Worm (Caenorhabditis elegans): ENCODE data around the gene C31G12.3.

C31G12.3 gene

ce11 chrV:18188328-18188727, 3.3 kb downstream of the C31G12.3 start, which contains the start of gene clec-245:
TSS of gene clec-245 (minus strand) at chrV:18188428.
- peak; percentile 60 for TF ChIP-seq nhr-85 (tag)
- TF ChIP-seq unc-98 (GFP tag; IDR thresholded peaks at IDR 0.05), result no peak
- TF ChIP-seq pag-3 (tag; optimal IDR thresholded peaks at IDR 0.05; ENCODE audit: borderline replicate concordance, insufficient read depth), result no peak

- TF ChIP-seq ces-1 (GFP tag; optimal IDR thresholded peaks at IDR 0.05) (no peak), efl-1 (optimal IDR thresholded peaks at IDR 0.05) (no peak), efl-1 (GFP tag; optimal IDR thresholded peaks at IDR 0.05 in 1 of 2) (no peak), irx-1 (tag; optimal IDR thresholded peaks at IDR 0.05) (no peak), grh-1 (GFP tag; IDR thresholded peaks at IDR 0.05) (no peak), nhr-19 (GFP tag; conservative IDR thresholded peaks at IDR 0.05) (no peak), alr-1 (tag; optimal IDR thresholded peaks at IDR 0.05; ENCODE audit: borderline replicate concordance) (no peak), unc-62 (GFP tag; optimal IDR thresholded peaks at IDR 0.05) (no peak), hlh-17 (GFP tag; optimal IDR thresholded peaks at IDR 0.05; ENCODE audit: borderline replicate concordance) (no peak), ets-5 (GFP tag; IDR thresholded peaks at IDR 0.05) (no peak), lin-39 (tag; optimal IDR thresholded peaks at IDR 0.05) (no peak)
These were observed 4.2 kb downstream of the C31G12.3 start, which contains the start of gene clec-246 for ce11 chrV:18189181-18189580. TSS of gene clec-246 (plus strand) at chrV:18189481.

- TF ChIP-seq nhr-90 (tag; optimal IDR thresholded peaks at IDR 0.05; ENCODE audit: poor library complexity) (peak; percentile 2), Y116A8C.19 (tag; optimal IDR thresholded peaks at IDR 0.05; ENCODE audit: borderline replicate concordance) (no peak), blmp-1 (tag; optimal IDR thresholded peaks at IDR 0.05) (no peak), egl-27 (tag; optimal IDR thresholded peaks at IDR 0.05) (no peak), jun-1 (tag; optimal IDR thresholded peaks at IDR 0.05) (no peak), nhr-28 (tag; optimal IDR thresholded peaks at IDR 0.05) (no peak), nhr-237 (tag; optimal IDR thresholded peaks at IDR 0.05) (no peak), elt-2 (tag; optimal IDR thresholded peaks at IDR 0.05) (peak; percentile 88), nhr-12 (tag; optimal IDR thresholded peaks at IDR 0.05) (no peak), efl-1 (optimal IDR thresholded peaks at IDR 0.05) (no peak), efl-1 (GFP tag; optimal IDR thresholded peaks at IDR 0.05 in 1 of 2) (peak in 1 of 2 experiments; percentile 8)
These were observed 6.1 kb downstream of the C31G12.3 start, which contains the start of gene clec-42 for ce11 chrV:18191128-18191527. TSS of gene clec-42 (plus strand) at chrV:18191412.

- TF ChIP-seq alr-1 (tag; optimal IDR thresholded peaks at IDR 0.05; ENCODE audit: borderline replicate concordance) (no peak), ceh-8 (GFP tag; optimal IDR thresholded peaks at IDR 0.05) (no peak), nhr-84 (tag; optimal IDR thresholded peaks at IDR 0.05) (no peak), egl-13 (tag; optimal IDR thresholded peaks at IDR 0.05) (no peak), hpl-2 (GFP tag; optimal IDR thresholded peaks at IDR 0.05) (no peak), nhr-76 (tag; optimal IDR thresholded peaks at IDR 0.05) (no peak), grh-1 (GFP tag; IDR thresholded peaks at IDR 0.05) (no peak), snpc-4 (tag; optimal IDR thresholded peaks at IDR 0.05) (no peak), ama-1 (optimal IDR thresholded peaks at IDR 0.05) (no peak)
These were observed 10.0 kb downstream of the C31G12.3 start, which contains the start of gene F16H6.3 for ce11 chrV:18195006-18195405. TSS of gene F16H6.3 (plus strand) at chrV:18195306.

- TF ChIP-seq swsn-7 (tag; optimal IDR thresholded peaks at IDR 0.05) (no peak), ztf-11 (tag; optimal IDR thresholded peaks at IDR 0.05) (no peak), elt-2 (tag; optimal IDR thresholded peaks at IDR 0.05) (no peak), sptf-1 (tag; optimal IDR thresholded peaks at IDR 0.05) (no peak), Y116A8C.19 (tag; optimal IDR thresholded peaks at IDR 0.05; ENCODE audit: borderline replicate concordance) (no peak), snpc-4 (tag; optimal IDR thresholded peaks at IDR 0.05) (no peak), nhr-47 (tag; optimal IDR thresholded peaks at IDR 0.05) (no peak), jun-1 (tag; optimal IDR thresholded peaks at IDR 0.05) (no peak), aha-1 (tag; optimal IDR thresholded peaks at IDR 0.05) (no peak), nhr-20 (tag; optimal IDR thresholded peaks at IDR 0.05) (no peak), mef-2 (tag; optimal IDR thresholded peaks at IDR 0.05) (no peak), mab-9 (GFP tag; IDR thresholded peaks at IDR 0.05) (no peak)
These were observed 13.4 kb downstream of the C31G12.3 start, which contains the start of gene F16H6.4 for ce11 chrV:18198421-18198820. TSS of gene F16H6.4 (plus strand) at chrV:18198721.
